Worm (Caenorhabditis elegans): Measurements from ENCODE around the gene H04D03.6.

- TF ChIP-seq pqm-1 (tag; optimal IDR thresholded peaks at IDR 0.05) (no peak), fkh-10 (GFP tag; optimal IDR thresholded peaks at IDR 0.05) (no peak), jun-1 (tag; optimal IDR thresholded peaks at IDR 0.05) (no peak), ztf-11 (tag; optimal IDR thresholded peaks at IDR 0.05) (no peak), ZK546.5 (tag; optimal IDR thresholded peaks at IDR 0.05) (no peak), mep-1 (tag; optimal IDR thresholded peaks at IDR 0.05) (no peak), nhr-11 (tag; optimal IDR thresholded peaks at IDR 0.05) (no peak)
These were observed 49.4 kb upstream of the H04D03.6 start, which contains the start of gene ptr-25 for ce11 chrIII:10488052-10488451.

All from whole organism, L4 larva.